Worm (Caenorhabditis elegans) whole organism, late embryonic: ENCODE results near the gene T25B9.12.

Source experiments
- C08G9.2 ChIP-seq: sonication (generic microtip); optimal IDR thresholded peaks from 2 replicates; lab custom pipeline; 2016; ENCODE audit warnings: mild to moderate bottlenecking, missing genetic modification characterization, moderate library complexity, missing compliant biosample characterization
- ceh-45 ChIP-seq: fragments of 200-800 bp; sonication (Bioruptor generic); IDR thresholded peaks from 2 replicates; pipeline ENCODE4 v1.3.6; 2022; ENCODE audit warnings: missing genetic modification reagents, missing genetic modification characterization, missing compliant biosample characterization
- ceh-48 ChIP-seq: sonication (generic microtip); optimal IDR thresholded peaks from 2 replicates; lab custom pipeline; 2016; ENCODE audit warnings: missing genetic modification characterization, inconsistent platforms, missing compliant biosample characterization
- hlh-15 ChIP-seq: sonication (generic microtip); optimal IDR thresholded peaks from 2 replicates; lab custom pipeline; 2016; ENCODE audit warnings: missing genetic modification characterization, missing compliant biosample characterization
- mec-3 ChIP-seq: sonication (generic microtip); optimal IDR thresholded peaks from 2 replicates; lab custom pipeline; 2016; ENCODE audit warnings: borderline replicate concordance, missing genetic modification characterization, missing compliant biosample characterization
- rnt-1 ChIP-seq: sonication (generic microtip); optimal IDR thresholded peaks from 2 replicates; lab custom pipeline; 2016; ENCODE audit warnings: missing genetic modification characterization, missing compliant biosample characterization
- syd-9 ChIP-seq: sonication (generic microtip); optimal IDR thresholded peaks from 2 replicates; lab custom pipeline; 2016; ENCODE audit warnings: mild to moderate bottlenecking, missing genetic modification characterization, moderate library complexity, missing compliant biosample characterization
- unc-55 ChIP-seq: sonication (generic microtip); optimal IDR thresholded peaks from 2 replicates; lab custom pipeline; 2017; ENCODE audit warnings: missing biosample characterization, missing genetic modification reagents, missing genetic modification characterization
- ztf-16 ChIP-seq: sonication (generic microtip); optimal IDR thresholded peaks from 2 replicates; lab custom pipeline; 2017; ENCODE audit warnings: missing genetic modification characterization, missing compliant biosample characterization

DNA sequence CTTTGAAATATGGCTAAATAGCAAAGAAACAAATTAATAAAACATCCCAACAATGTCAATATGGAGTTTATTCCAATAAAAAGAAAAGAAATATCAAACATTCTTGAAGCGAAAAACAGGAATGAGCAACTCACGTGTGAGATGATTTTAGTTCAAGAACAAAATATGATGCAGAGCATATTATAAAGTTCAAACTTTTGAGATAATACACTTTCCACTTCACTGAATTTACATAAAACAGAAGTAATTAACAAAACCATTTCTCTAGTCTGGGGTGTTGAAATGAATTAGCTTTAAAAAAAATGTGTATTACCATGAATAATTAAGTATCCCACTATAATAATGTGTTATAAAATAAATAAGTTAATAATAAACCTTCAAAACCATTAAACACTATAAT lies 21.6 kb downstream of the T25B9.12 start, which contains the start of gene srd-7:
- TF ChIP-seq ceh-45 (GFP tag; lab: Robert Waterston, UW) (no peak), hlh-15 (no peak), mec-3 (tag; lab: Kevin White, UChicago) (no peak), ztf-16 (tag; lab: Kevin White, UChicago) (no peak), syd-9 (no peak), unc-55 (GFP tag; lab: Kevin White, UChicago) (no peak), ceh-48 (no peak), rnt-1 (tag; lab: Kevin White, UChicago) (no peak), C08G9.2 (tag; lab: Kevin White, UChicago) (no peak)
